Worm (Caenorhabditis elegans) whole organism, late embryonic: Measurements from ENCODE around the gene str-129.

Experiments
- elt-2 ChIP-seq: sonication (generic microtip); optimal IDR thresholded peaks from 2 replicates; lab custom pipeline; 2016; ENCODE audit warnings: missing genetic modification reagents, missing genetic modification characterization, missing compliant biosample characterization
- fkh-10 ChIP-seq: fragments of 150-350 bp; optimal IDR thresholded peaks from 2 replicates; lab custom pipeline; 2014; ENCODE audit warnings: missing biosample characterization, missing genetic modification reagents, missing genetic modification characterization

- TF ChIP-seq fkh-10 (GFP tag; lab: Kevin White, UChicago) (no peak), elt-2 (tag; lab: Kevin White, UChicago) (no peak)
These were observed 41.5 kb downstream of the str-129 start, which contains the start of gene col-43 for ce11 chrV:8050811-8051210.
